Fruit fly (Drosophila melanogaster): ENCODE results near the gene SMC6.

DNA sequence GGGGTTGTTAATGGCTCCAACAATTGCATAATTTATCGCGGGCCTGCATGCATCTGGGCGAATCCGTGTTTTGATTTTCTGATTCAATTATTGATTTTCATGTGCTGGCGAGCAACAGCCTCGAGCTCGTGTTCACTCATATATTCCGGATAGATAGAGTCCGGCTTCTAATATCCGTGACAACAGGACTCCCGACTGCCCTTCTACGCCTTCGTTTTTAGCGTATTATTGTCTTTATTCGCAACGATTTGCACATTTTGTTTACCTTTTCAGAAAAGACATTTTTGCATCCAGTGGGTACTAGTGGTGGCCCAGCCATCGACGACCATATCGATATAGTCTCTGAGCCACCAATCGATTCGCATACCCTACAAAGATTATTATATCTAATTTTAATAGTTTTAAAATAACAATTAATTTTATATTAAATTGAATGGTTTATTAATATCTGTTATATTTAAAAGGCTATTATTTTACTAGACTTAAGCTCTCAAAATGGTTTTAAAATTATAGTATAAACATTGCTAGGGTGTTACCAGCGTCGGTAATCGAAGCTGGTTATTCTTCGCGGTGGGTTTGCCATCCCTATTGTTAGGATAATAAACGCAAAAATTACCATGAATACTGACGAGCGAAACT, 31.9 kb downstream of the SMC6 start, which contains the start of the genes Myo95E and TBC1d7:
- TF ChIP-seq CG6792 (GFP tag; optimal IDR thresholded peaks at IDR 0.05) (peak; percentile 86), topi (GFP tag; optimal IDR thresholded peaks at IDR 0.05) (peak; percentile 87), dac (GFP tag; optimal IDR thresholded peaks at IDR 0.05) (peak; percentile 79), OdsH (GFP tag; optimal IDR thresholded peaks at IDR 0.05) (peak; percentile 92)
